Worm (Caenorhabditis elegans): ENCODE results near the gene lgc-40.

Gene lgc-40

DNA sequence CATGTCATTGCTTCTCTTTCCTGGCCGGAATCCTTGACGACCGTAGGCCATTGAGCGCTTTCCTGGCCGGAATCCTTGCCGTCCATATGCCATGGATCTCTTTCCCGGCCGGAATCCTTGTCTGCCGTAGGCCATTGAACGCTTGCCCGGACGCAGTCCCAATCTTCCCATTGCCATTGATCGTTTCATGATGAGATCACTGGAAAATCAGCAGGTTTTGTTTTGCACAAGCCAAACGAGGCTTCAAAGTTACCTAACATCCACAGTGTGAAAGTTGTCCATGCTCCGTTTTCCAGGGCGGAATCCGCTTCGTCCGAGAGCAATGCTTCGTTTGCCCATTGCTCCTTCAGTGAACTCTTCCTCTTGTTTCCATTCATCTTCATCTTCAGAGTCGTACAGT lies 15.8 kb upstream of the lgc-40 start:
- TF ChIP-seq ama-1 (optimal IDR thresholded peaks at IDR 0.05) (no peak), unc-39 (tag; optimal IDR thresholded peaks at IDR 0.05) (no peak), daf-12 (tag; optimal IDR thresholded peaks at IDR 0.05) (no peak), nhr-43 (tag; optimal IDR thresholded peaks at IDR 0.05; ENCODE audit: poor library complexity, severe bottlenecking) (no peak), lin-39 (tag; optimal IDR thresholded peaks at IDR 0.05) (no peak), elt-3 (tag; optimal IDR thresholded peaks at IDR 0.05) (no peak), pqm-1 (tag; optimal IDR thresholded peaks at IDR 0.05) (no peak), skn-1 (tag; optimal IDR thresholded peaks at IDR 0.05) (no peak), nhr-76 (tag; optimal IDR thresholded peaks at IDR 0.05) (no peak), nhr-25 (tag; optimal IDR thresholded peaks at IDR 0.05) (no peak), nfya-1 (tag; optimal IDR thresholded peaks at IDR 0.05; ENCODE audit: insufficient read depth) (no peak), nhr-67 (tag; optimal IDR thresholded peaks at IDR 0.05) (no peak), R02D3.7 (tag; optimal IDR thresholded peaks at IDR 0.05) (no peak), zag-1 (tag; optimal IDR thresholded peaks at IDR 0.05) (no peak), ceh-28 (tag; optimal IDR thresholded peaks at IDR 0.05) (no peak), ZK546.5 (tag; optimal IDR thresholded peaks at IDR 0.05) (no peak), ceh-82 (tag; optimal IDR thresholded peaks at IDR 0.05) (no peak), ceh-9 (tag; optimal IDR thresholded peaks at IDR 0.05) (no peak), nhr-23 (tag; optimal IDR thresholded peaks at IDR 0.05) (no peak), unc-62 (GFP tag; optimal IDR thresholded peaks at IDR 0.05) (no peak)

ce11 chrX:2344666-2345065 lies 15.2 kb upstream of the lgc-40 start, which contains the start of gene nlp-2:
Gene nlp-2, minus strand, starts transcription at chrX:2344766.
- TF ChIP-seq fos-1 (tag; optimal IDR thresholded peaks at IDR 0.05) (no peak), nhr-23 (tag; optimal IDR thresholded peaks at IDR 0.05) (no peak), elt-3 (tag; optimal IDR thresholded peaks at IDR 0.05) (no peak)

- TF ChIP-seq jun-1 (tag; optimal IDR thresholded peaks at IDR 0.05) (no peak), elt-3 (tag; optimal IDR thresholded peaks at IDR 0.05) (no peak), zag-1 (tag; optimal IDR thresholded peaks at IDR 0.05) (no peak), nhr-76 (tag; optimal IDR thresholded peaks at IDR 0.05) (no peak), pha-4 (tag; optimal IDR thresholded peaks at IDR 0.05) (no peak), nhr-67 (tag; optimal IDR thresholded peaks at IDR 0.05) (no peak), nfya-1 (tag; optimal IDR thresholded peaks at IDR 0.05; ENCODE audit: insufficient read depth) (no peak), daf-12 (tag; optimal IDR thresholded peaks at IDR 0.05) (no peak), R02D3.7 (tag; optimal IDR thresholded peaks at IDR 0.05) (no peak), ztf-4 (tag; optimal IDR thresholded peaks at IDR 0.05) (no peak), lsy-12 (tag; optimal IDR thresholded peaks at IDR 0.05) (no peak), ZK546.5 (tag; optimal IDR thresholded peaks at IDR 0.05) (no peak), nhr-12 (tag; optimal IDR thresholded peaks at IDR 0.05) (no peak), fos-1 (tag; optimal IDR thresholded peaks at IDR 0.05) (no peak), nhr-237 (tag; optimal IDR thresholded peaks at IDR 0.05) (no peak)
Measured at ce11 chrX:2347962-2348361, 11.9 kb upstream of the lgc-40 start.

- TF ChIP-seq lin-39 (tag; optimal IDR thresholded peaks at IDR 0.05) (no peak), ceh-16 (tag; optimal IDR thresholded peaks at IDR 0.05) (no peak), ZK546.5 (tag; optimal IDR thresholded peaks at IDR 0.05) (no peak)
Measured at ce11 chrX:2352929-2353328, 7.0 kb upstream of the lgc-40 start.

- TF ChIP-seq elt-2 (tag; optimal IDR thresholded peaks at IDR 0.05), result no peak
- TF ChIP-seq lin-39 (tag; optimal IDR thresholded peaks at IDR 0.05), result no peak
- TF ChIP-seq mdl-1 (tag; optimal IDR thresholded peaks at IDR 0.05), result no peak
- no peak for TF ChIP-seq nhr-28 (tag; optimal IDR thresholded peaks at IDR 0.05)
- TF ChIP-seq zag-1 (tag; optimal IDR thresholded peaks at IDR 0.05), result no peak
Measured at ce11 chrX:2362872-2363271, 3.0 kb downstream of the lgc-40 start.

ce11 chrX:2364703-2365299 lies 4.9 kb downstream of the lgc-40 start:
- peak; percentile 66 for TF ChIP-seq nhr-28 (tag; optimal IDR thresholded peaks at IDR 0.05)
- TF ChIP-seq nhr-77 (tag; optimal IDR thresholded peaks at IDR 0.05), result peak; percentile 94
- peak; percentile 40 for TF ChIP-seq ZK546.5 (tag; optimal IDR thresholded peaks at IDR 0.05)
- peak; percentile 97 for TF ChIP-seq jun-1 (tag; optimal IDR thresholded peaks at IDR 0.05)
- TF ChIP-seq elt-3 (tag; optimal IDR thresholded peaks at IDR 0.05), result peak; percentile 60 to 94 (median 91)
- TF ChIP-seq ceh-82 (tag; optimal IDR thresholded peaks at IDR 0.05), result peak; percentile 94
- peak; percentile 45 for TF ChIP-seq daf-12 (tag; optimal IDR thresholded peaks at IDR 0.05)
- no peak for TF ChIP-seq sea-2 (GFP tag; optimal IDR thresholded peaks at IDR 0.05)
- TF ChIP-seq skn-1 (tag; optimal IDR thresholded peaks at IDR 0.05), result peak; percentile 90
- TF ChIP-seq lin-15B (tag; optimal IDR thresholded peaks at IDR 0.05), result no peak
- TF ChIP-seq unc-39 (tag; optimal IDR thresholded peaks at IDR 0.05), result no peak
- peak; percentile 97 for TF ChIP-seq nhr-23 (tag; optimal IDR thresholded peaks at IDR 0.05)
- peak; percentile 97 for TF ChIP-seq nhr-43 (tag; optimal IDR thresholded peaks at IDR 0.05; ENCODE audit: poor library complexity, severe bottlenecking)
- peak; percentile 85 for TF ChIP-seq nhr-25 (tag; optimal IDR thresholded peaks at IDR 0.05)
- peak; percentile 48 for TF ChIP-seq elt-1 (tag; optimal IDR thresholded peaks at IDR 0.05)
- TF ChIP-seq nhr-67 (tag; optimal IDR thresholded peaks at IDR 0.05), result peak; percentile 61
- peak; percentile 96 for TF ChIP-seq tbx-2 (tag; optimal IDR thresholded peaks at IDR 0.05)
- peak; percentile 89 for TF ChIP-seq snpc-4 (tag; optimal IDR thresholded peaks at IDR 0.05)
- TF ChIP-seq egl-5 (tag; optimal IDR thresholded peaks at IDR 0.05), result peak; percentile 42
- no peak for TF ChIP-seq ceh-16 (tag; optimal IDR thresholded peaks at IDR 0.05)
- peak; percentile 95 for TF ChIP-seq pha-4 (tag; optimal IDR thresholded peaks at IDR 0.05)
- TF ChIP-seq nfya-1 (tag; optimal IDR thresholded peaks at IDR 0.05; ENCODE audit: insufficient read depth), result peak; percentile 51
- TF ChIP-seq nhr-11 (tag; optimal IDR thresholded peaks at IDR 0.05), result peak; percentile 70
- TF ChIP-seq R02D3.7 (tag; optimal IDR thresholded peaks at IDR 0.05), result peak; percentile 80
- no peak for TF ChIP-seq ceh-9 (tag; optimal IDR thresholded peaks at IDR 0.05)

Measured in whole organism, L3 larva.